Fruit fly (Drosophila melanogaster): ENCODE data around the gene RpS27A.

RpS27A gene

dm6 chr2L:10413251-10414127 is 5.3 kb downstream of the RpS27A start, which contains the start of the genes CG5355 and Klp31E (continued):
- TF ChIP-seq gcm2 (GFP tag; optimal IDR thresholded peaks at IDR 0.05) (peak; percentile 35), CG32532 (GFP tag; IDR thresholded peaks at IDR 0.05) (peak; percentile 65), oc (tag; optimal IDR thresholded peaks at IDR 0.05) (no peak), Rfx (GFP tag; IDR thresholded peaks at IDR 0.05) (peak; percentile 53), phol (tag; optimal IDR thresholded peaks at IDR 0.05) (peak; percentile 83), gfzf (GFP tag; optimal IDR thresholded peaks at IDR 0.05) (peak; percentile 23), tin (GFP tag; optimal IDR thresholded peaks at IDR 0.05) (peak; percentile 57), CG2199 (GFP tag; IDR thresholded peaks at IDR 0.05) (0 out of 3 replicates have a peak, but pooled peaks have one; percentile 24), CG10654 (GFP tag; optimal IDR thresholded peaks at IDR 0.05) (peak; percentile 61), sima (GFP tag; optimal IDR thresholded peaks at IDR 0.05) (no peak), CG1832 (GFP tag; optimal IDR thresholded peaks at IDR 0.05) (no peak), CG10147 (GFP tag; optimal IDR thresholded peaks at IDR 0.05) (peak; percentile 63), CG13424 (tag; optimal IDR thresholded peaks at IDR 0.05) (peak; percentile 81), Kr (GFP tag; optimal IDR thresholded peaks at IDR 0.05) (no peak), YL-1 (GFP tag; optimal IDR thresholded peaks at IDR 0.05) (peak; percentile 41), CG18599 (GFP tag; optimal IDR thresholded peaks at IDR 0.05) (no peak), CG3163 (GFP tag; optimal IDR thresholded peaks at IDR 0.05) (peak; percentile 31), Sry-δ (GFP tag; optimal IDR thresholded peaks at IDR 0.05) (peak; percentile 69), Side (GFP tag; optimal IDR thresholded peaks at IDR 0.05) (peak; percentile 42), gcm (GFP tag; optimal IDR thresholded peaks at IDR 0.05) (peak; percentile 45), CG7928 (GFP tag; optimal IDR thresholded peaks at IDR 0.05) (no peak), Scr (GFP tag; IDR thresholded peaks at IDR 0.05; ENCODE audit: partially characterized antibody) (peak; percentile 81), ken (GFP tag; IDR thresholded peaks at IDR 0.05) (peak; percentile 52; the same call in 1 of the 3 replicates), vfl (GFP tag; optimal IDR thresholded peaks at IDR 0.05) (peak; percentile 15), CG2202 (tag; optimal IDR thresholded peaks at IDR 0.05) (peak; percentile 12), bcd (GFP tag; optimal IDR thresholded peaks at IDR 0.05) (peak; percentile 72), sr (GFP tag; IDR thresholded peaks at IDR 0.05) (no peak), H2.0 (GFP tag; IDR thresholded peaks at IDR 0.05) (peak; percentile 31), CG17186 (GFP tag; optimal IDR thresholded peaks at IDR 0.05) (no peak), HmgZ (tag; optimal IDR thresholded peaks at IDR 0.05) (peak; percentile 25), lmd (GFP tag; IDR thresholded peaks at IDR 0.05) (peak; percentile 52), yki (optimal IDR thresholded peaks at IDR 0.05) (no peak), Aef1 (GFP tag; IDR thresholded peaks at IDR 0.05) (0 out of 3 replicates have a peak, but pooled peaks have one; percentile 26), CG1647 (GFP tag; optimal IDR thresholded peaks at IDR 0.05) (peak; percentile 10), D (optimal IDR thresholded peaks at IDR 0.05) (no peak), D (GFP tag; optimal IDR thresholded peaks at IDR 0.05) (peak; percentile 66), CG14050 (GFP tag; IDR thresholded peaks at IDR 0.05) (no peak), CG1233 (GFP tag; optimal IDR thresholded peaks at IDR 0.05) (peak; percentile 62), Stat92E (GFP tag; optimal IDR thresholded peaks at IDR 0.05) (no peak), vvl (GFP tag; IDR thresholded peaks at IDR 0.05) (peak; percentile 62), CG11398 (GFP tag; optimal IDR thresholded peaks at IDR 0.05) (no peak), Opbp (GFP tag; IDR thresholded peaks at IDR 0.05; ENCODE audit: partially characterized antibody) (peak; percentile 71; the same call in 2 of the 3 replicates), Dll (GFP tag; IDR thresholded peaks at IDR 0.05; ENCODE audit: partially characterized antibody) (peak; percentile 80), ara (GFP tag; IDR thresholded peaks at IDR 0.05) (peak; percentile 72), TFAM (GFP tag; optimal IDR thresholded peaks at IDR 0.05) (no peak), az2 (GFP tag; optimal IDR thresholded peaks at IDR 0.05) (peak; percentile 69), psq (GFP tag; optimal IDR thresholded peaks at IDR 0.05) (no peak), HLHmδ (GFP tag; optimal IDR thresholded peaks at IDR 0.05) (no peak), dmrt11E (tag; optimal IDR thresholded peaks at IDR 0.05) (peak; percentile 80)
